Worm (Caenorhabditis elegans): ENCODE measurements around the gene B0244.17.

The B0244.17 gene

DNA sequence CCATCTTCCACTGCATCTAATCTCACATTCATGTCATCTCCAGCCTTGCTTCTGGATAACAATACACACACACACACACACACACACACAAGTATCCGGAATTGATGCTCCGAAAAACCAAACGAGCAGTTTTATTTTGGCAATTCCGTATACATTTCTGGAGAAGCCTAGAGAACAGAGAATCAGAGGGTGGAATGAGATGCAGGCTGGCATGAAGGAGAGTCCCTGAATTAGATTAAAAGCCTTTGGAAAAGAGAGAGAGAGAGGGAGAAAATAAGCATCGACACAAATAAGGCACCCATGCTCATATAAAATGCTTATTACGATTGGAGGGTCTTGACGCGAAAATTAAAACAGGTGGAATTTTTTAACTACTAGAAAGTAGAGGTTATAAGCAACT lies 27.7 kb downstream of the B0244.17 start:
- TF ChIP-seq aly-2 (tag; optimal IDR thresholded peaks at IDR 0.05) (no peak), lin-11 (tag; optimal IDR thresholded peaks at IDR 0.05) (no peak), unc-55 (GFP tag; optimal IDR thresholded peaks at IDR 0.05) (peak; percentile 32), nhr-23 (tag; optimal IDR thresholded peaks at IDR 0.05) (no peak), sem-4 (tag; optimal IDR thresholded peaks at IDR 0.05) (peak; percentile 36), lin-13 (GFP tag; optimal IDR thresholded peaks at IDR 0.05) (no peak), unc-62 (GFP tag; optimal IDR thresholded peaks at IDR 0.05) (no peak), C34F6.9 (tag; optimal IDR thresholded peaks at IDR 0.05) (peak; percentile 2), nhr-77 (tag; optimal IDR thresholded peaks at IDR 0.05) (no peak), snpc-4 (tag; optimal IDR thresholded peaks at IDR 0.05) (no peak), egl-27 (tag; optimal IDR thresholded peaks at IDR 0.05) (no peak)

DNA sequence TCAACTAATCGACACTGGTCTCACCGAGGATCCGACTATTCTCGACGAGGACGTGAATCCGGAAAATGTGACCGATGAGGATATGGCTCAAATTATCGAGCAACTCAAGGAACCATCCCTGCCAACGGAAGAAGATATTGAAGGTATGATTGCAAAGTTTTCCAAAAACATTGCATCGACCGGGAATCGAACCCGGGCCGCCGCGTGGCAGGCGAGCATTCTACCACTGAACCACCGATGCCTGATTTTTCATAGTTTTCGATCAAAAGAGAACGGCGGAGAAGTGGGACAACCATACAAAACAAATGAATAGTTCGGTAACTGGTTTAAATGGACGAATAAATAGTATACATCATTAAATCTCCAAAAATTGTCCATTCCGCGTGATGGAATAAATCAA lies 28.9 kb downstream of the B0244.17 start:
- TF ChIP-seq blmp-1 (tag; optimal IDR thresholded peaks at IDR 0.05; ENCODE audit: insufficient read depth) (no peak), sma-3 (GFP tag; optimal IDR thresholded peaks at IDR 0.05) (peak; percentile 2)

DNA sequence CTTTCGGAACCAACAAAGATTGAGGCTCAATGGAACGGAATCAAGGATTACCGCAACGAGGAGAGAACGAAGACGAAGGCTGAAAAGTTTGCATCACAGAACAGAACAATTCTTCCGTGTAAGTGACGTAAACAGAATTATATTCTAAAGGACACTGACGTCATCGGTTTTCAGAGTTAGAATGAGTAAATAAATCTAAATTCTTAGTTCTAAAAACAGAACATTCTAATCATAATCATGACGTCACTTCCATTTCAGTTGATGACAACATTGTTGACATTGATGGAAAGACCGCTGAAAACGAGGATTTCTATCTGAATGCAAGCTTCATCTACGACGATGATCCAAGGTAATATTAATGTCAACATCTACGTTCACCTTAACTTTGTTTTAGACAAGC lies 31.0 kb downstream of the B0244.17 start:
- peak; percentile 22 for TF ChIP-seq nhr-21 (tag; optimal IDR thresholded peaks at IDR 0.05)
- peak; percentile 14 for TF ChIP-seq sma-9 (GFP tag; optimal IDR thresholded peaks at IDR 0.05)
- no peak for TF ChIP-seq sma-9 (tag; optimal IDR thresholded peaks at IDR 0.05)
- peak; percentile 49 for TF ChIP-seq unc-55 (GFP tag; optimal IDR thresholded peaks at IDR 0.05)
- no peak for TF ChIP-seq ama-1 (optimal IDR thresholded peaks at IDR 0.05)
- TF ChIP-seq C34F6.9 (tag; optimal IDR thresholded peaks at IDR 0.05), result peak; percentile 1
- TF ChIP-seq nhr-77 (tag; optimal IDR thresholded peaks at IDR 0.05), result no peak
- no peak for TF ChIP-seq dmd-4 (tag; optimal IDR thresholded peaks at IDR 0.05)
- peak in 1 of 2 experiments; percentile 32 for TF ChIP-seq lsy-2 (tag; optimal IDR thresholded peaks at IDR 0.05)

DNA sequence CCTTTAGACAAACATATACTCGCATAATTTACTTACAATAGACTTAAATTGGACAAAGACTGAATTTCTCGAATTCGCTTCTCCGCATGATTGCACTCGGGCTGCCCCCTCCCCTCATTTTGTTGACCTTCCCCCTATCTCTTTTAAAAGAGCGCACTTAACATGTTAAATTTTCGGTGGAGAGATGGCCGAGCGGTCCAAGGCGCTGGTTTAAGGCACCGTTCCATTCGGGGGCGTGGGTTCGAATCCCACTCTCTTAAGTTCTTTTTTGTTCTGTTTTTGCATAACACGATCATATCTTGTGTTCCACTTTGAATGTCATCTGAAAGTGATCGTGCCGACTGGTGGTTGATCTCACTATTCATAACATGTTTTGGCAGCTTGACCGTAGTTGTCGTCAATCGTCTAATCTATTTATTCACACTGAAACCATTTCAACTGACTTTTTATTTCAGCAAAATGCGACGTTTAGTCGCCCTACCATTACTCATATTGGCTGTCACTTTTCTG lies 36.8 kb downstream of the B0244.17 start, which contains the start of gene cutl-23:
Gene cutl-23, plus strand, starts transcription at position 460 of the 510 bp plus-strand sequence.
- TF ChIP-seq nhr-23 (tag; optimal IDR thresholded peaks at IDR 0.05) (no peak), alr-1 (tag; optimal IDR thresholded peaks at IDR 0.05) (no peak), elt-1 (tag; optimal IDR thresholded peaks at IDR 0.05) (no peak), crh-2 (tag; optimal IDR thresholded peaks at IDR 0.05) (no peak), sma-9 (GFP tag; optimal IDR thresholded peaks at IDR 0.05) (peak; percentile 25), sma-9 (tag; optimal IDR thresholded peaks at IDR 0.05) (no peak), skn-1 (tag; optimal IDR thresholded peaks at IDR 0.05) (no peak), unc-62 (GFP tag; optimal IDR thresholded peaks at IDR 0.05) (no peak), egl-27 (tag; optimal IDR thresholded peaks at IDR 0.05) (no peak), lin-11 (tag; optimal IDR thresholded peaks at IDR 0.05) (no peak), F13H6.1 (tag; optimal IDR thresholded peaks at IDR 0.05) (peak; percentile 21), mab-5 (tag; optimal IDR thresholded peaks at IDR 0.05) (no peak), nhr-10 (tag; optimal IDR thresholded peaks at IDR 0.05) (no peak), sma-3 (GFP tag; optimal IDR thresholded peaks at IDR 0.05) (peak; percentile 12)

DNA sequence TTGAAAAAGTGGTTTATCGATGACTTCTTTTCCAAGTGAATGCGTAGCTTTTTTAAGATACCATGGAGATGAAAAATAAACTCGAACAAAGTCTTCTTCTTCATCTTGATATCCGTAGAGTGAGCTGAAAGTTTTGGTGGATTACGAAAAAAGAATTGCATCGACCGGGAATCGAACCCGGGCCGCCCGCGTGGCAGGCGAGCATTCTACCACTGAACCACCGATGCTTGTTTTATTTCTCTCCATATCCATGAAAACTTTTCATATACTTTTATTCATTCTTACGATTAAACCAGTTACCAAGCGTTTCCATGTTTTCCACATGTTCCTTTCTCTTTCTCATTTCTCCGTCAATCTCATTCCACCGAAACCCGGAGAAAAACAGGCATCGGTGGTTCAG lies 49.1 kb downstream of the B0244.17 start:
- TF ChIP-seq C34F6.9 (tag; optimal IDR thresholded peaks at IDR 0.05), result no peak
- no peak for TF ChIP-seq sma-3 (GFP tag; optimal IDR thresholded peaks at IDR 0.05)
- no peak for TF ChIP-seq F13H6.1 (tag; optimal IDR thresholded peaks at IDR 0.05)
- TF ChIP-seq mbf-1 (tag; optimal IDR thresholded peaks at IDR 0.05), result no peak
- TF ChIP-seq nhr-25 (tag; optimal IDR thresholded peaks at IDR 0.05), result no peak
- TF ChIP-seq ztf-11 (tag; optimal IDR thresholded peaks at IDR 0.05), result no peak
- TF ChIP-seq Y55F3AM.14 (GFP tag; optimal IDR thresholded peaks at IDR 0.05), result no peak
- no peak for TF ChIP-seq ztf-4 (tag; optimal IDR thresholded peaks at IDR 0.05)
- no peak for TF ChIP-seq lin-39 (tag; optimal IDR thresholded peaks at IDR 0.05)
- TF ChIP-seq lsy-2 (tag; optimal IDR thresholded peaks at IDR 0.05), result no peak
- TF ChIP-seq lin-13 (GFP tag; optimal IDR thresholded peaks at IDR 0.05), result no peak
- TF ChIP-seq gmeb-1 (tag; optimal IDR thresholded peaks at IDR 0.05), result no peak
- no peak for TF ChIP-seq nhr-129 (tag; optimal IDR thresholded peaks at IDR 0.05)
